Worm (Caenorhabditis elegans) whole organism, midembryonic: ENCODE measurements around the gene C26B9.2.

Experiments
- T22C8.4 ChIP-seq: fragments of 200-800 bp; sonication (Bioruptor generic); IDR thresholded peaks from 2 replicates; pipeline ENCODE4 v1.3.6; 2022; ENCODE audit warnings: missing genetic modification characterization, missing compliant biosample characterization
- cog-1 ChIP-seq: sonication (generic microtip); optimal IDR thresholded peaks from 2 replicates; lab custom pipeline; 2016; ENCODE audit warnings: missing genetic modification characterization, missing compliant biosample characterization
- flt-1 ChIP-seq: fragments of 200-800 bp; sonication (Bioruptor generic); IDR thresholded peaks from 2 replicates; pipeline ENCODE4 v1.3.6; 2022; ENCODE audit warnings: missing genetic modification characterization, missing compliant biosample characterization
- klf-2 ChIP-seq: fragments of 200-800 bp; sonication (Bioruptor generic); conservative IDR thresholded peaks from 2 replicates; pipeline ENCODE4 v1.3.6; 2022; ENCODE audit warnings: missing genetic modification reagents, missing genetic modification characterization, missing compliant biosample characterization
- med-1 ChIP-seq: sonication (generic microtip); optimal IDR thresholded peaks from 2 replicates; lab custom pipeline; 2017; ENCODE audit warnings: missing genetic modification characterization, mild to moderate bottlenecking, missing compliant biosample characterization, antibody characterized with exemption, missing genetic modification reagents; ENCODE audit not compliant: insufficient read depth
- ref-1 ChIP-seq: fragments of 200-800 bp; sonication (Bioruptor generic); conservative IDR thresholded peaks from 2 replicates; pipeline ENCODE4 v1.3.6; 2022; ENCODE audit warnings: missing genetic modification reagents, missing genetic modification characterization, missing compliant biosample characterization
- tab-1 ChIP-seq: fragments of 200-800 bp; sonication (Bioruptor generic); IDR thresholded peaks from 2 replicates; pipeline ENCODE4 v1.3.6; 2022; ENCODE audit warnings: missing genetic modification characterization, missing compliant biosample characterization
- ztf-23 ChIP-seq: fragments of 200-800 bp; sonication (Bioruptor generic); IDR thresholded peaks from 2 replicates; pipeline ENCODE4 v1.3.6; 2022; ENCODE audit warnings: missing genetic modification reagents, missing genetic modification characterization, missing compliant biosample characterization

DNA sequence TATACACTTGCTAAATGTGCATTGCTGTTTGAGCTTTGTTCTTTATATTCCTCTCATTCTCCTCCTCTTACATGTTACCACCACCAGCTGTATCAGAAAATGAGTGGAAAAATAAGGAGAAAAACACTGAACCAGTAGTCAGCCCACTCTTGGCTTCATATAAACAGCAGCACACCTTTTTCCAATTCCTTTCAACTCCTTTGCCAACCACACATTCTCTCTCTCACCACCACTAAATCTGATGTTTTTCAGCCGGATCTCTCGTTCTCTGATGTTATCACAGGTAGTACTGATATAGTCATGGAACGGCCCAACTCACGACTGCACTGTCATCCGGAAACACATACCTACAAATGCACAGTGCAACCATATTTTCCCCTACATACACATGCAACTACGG lies 46.6 kb downstream of the C26B9.2 start, which contains the start of gene kcnl-3:
- TF ChIP-seq klf-2 (GFP tag; lab: Robert Waterston, UW) (no peak), ref-1 (GFP tag; lab: Robert Waterston, UW) (no peak), ztf-23 (GFP tag; lab: Robert Waterston, UW) (no peak), tab-1 (no peak), med-1 (GFP tag; lab: Kevin White, UChicago) (no peak), flt-1 (GFP tag; lab: Robert Waterston, UW) (no peak), T22C8.4 (GFP tag; lab: Robert Waterston, UW) (no peak), cog-1 (no peak)
